Worm (Caenorhabditis elegans) whole organism, L1 larva: ENCODE results near the gene oma-1.

Experiments used
- F16B12.6 ChIP-seq: fragments of 150-350 bp; optimal IDR thresholded peaks from 2 replicates; lab custom pipeline; 2014; ENCODE audit warnings: missing biosample characterization, missing genetic modification characterization
- alr-1 ChIP-seq: fragments of 200-800 bp; sonication (Bioruptor generic); optimal IDR thresholded peaks from 2 replicates; lab custom pipeline; 2018; ENCODE audit warnings: borderline replicate concordance, mild to moderate bottlenecking, missing genetic modification characterization, missing compliant biosample characterization
- ama-1 ChIP-seq: fragments of 150-350 bp; optimal IDR thresholded peaks from 2 replicates; lab custom pipeline; 2014
- blmp-1 ChIP-seq: fragments of 150-350 bp; optimal IDR thresholded peaks from 2 replicates; lab custom pipeline; 2014; ENCODE audit warnings: missing biosample characterization, missing genetic modification characterization
- ceh-8 ChIP-seq: fragments of 200-800 bp; sonication (Bioruptor generic); optimal IDR thresholded peaks from 2 replicates; lab custom pipeline; 2018; ENCODE audit warnings: mild to moderate bottlenecking, missing genetic modification characterization, moderate library complexity, missing compliant biosample characterization
- ceh-82 ChIP-seq, 3 experiments: fragments of 150-350 bp in 1 of 3; sonication (generic microtip) in 2 of 3; optimal IDR thresholded peaks; 2 replicates each; lab custom pipeline; 2014 to 2017; ENCODE audit warnings: missing biosample characterization in 3 of 3, missing genetic modification characterization in 3 of 3
- ceh-88 ChIP-seq: fragments of 200-800 bp; sonication (Bioruptor generic); IDR thresholded peaks from 2 replicates; pipeline ENCODE4 v1.3.6; 2022; ENCODE audit warnings: missing genetic modification characterization, missing compliant biosample characterization
- ces-1 ChIP-seq: fragments of 150-350 bp; optimal IDR thresholded peaks from 2 replicates; lab custom pipeline; 2014; ENCODE audit warnings: missing biosample characterization, missing genetic modification reagents, missing genetic modification characterization
- dpl-1 ChIP-seq, 3 experiments: fragments of 150-350 bp in 2 of 3; sonication (generic microtip) in 1 of 3; optimal IDR thresholded peaks; 2 replicates each; lab custom pipeline; 2014 to 2017; ENCODE audit warnings: missing biosample characterization in 3 of 3, missing genetic modification characterization in 3 of 3, missing genetic modification reagents in 3 of 3
- dsc-1 ChIP-seq: sonication (generic microtip); optimal IDR thresholded peaks from 2 replicates; lab custom pipeline; 2016; ENCODE audit warnings: mild to moderate bottlenecking, missing genetic modification characterization, missing compliant biosample characterization
- efl-1 ChIP-seq, 4 experiments: fragments of 150-350 bp; optimal IDR thresholded peaks in 3 of 4; peaks in 1 of 4; 1 replicate in 1 of 4; 2 replicates in 3 of 4; lab custom pipeline; 2014; ENCODE audit warnings: missing biosample characterization in 2 of 4, missing genetic modification characterization in 2 of 4, missing genetic modification reagents in 2 of 4
- efl-3 ChIP-seq: fragments of 200-800 bp; sonication (Bioruptor generic); optimal IDR thresholded peaks from 2 replicates; lab custom pipeline; 2018; ENCODE audit warnings: mild to moderate bottlenecking, missing genetic modification characterization, missing compliant biosample characterization
- egl-13 ChIP-seq: sonication (generic microtip); optimal IDR thresholded peaks from 2 replicates; lab custom pipeline; 2016; ENCODE audit warnings: missing genotype, missing genetic modification reagents, missing genetic modification characterization, missing compliant biosample characterization
- elt-2 ChIP-seq: sonication (generic microtip); optimal IDR thresholded peaks from 2 replicates; lab custom pipeline; 2016; ENCODE audit warnings: missing genetic modification characterization, mild to moderate bottlenecking, inconsistent platforms, missing compliant biosample characterization, missing genetic modification reagents
- elt-3 ChIP-seq, 6 experiments: fragments of 150-350 bp in 1 of 6; sonication (generic microtip); optimal IDR thresholded peaks; 2 replicates each; lab custom pipeline; 2017 to 2018; ENCODE audit warnings: missing biosample characterization in 6 of 6, missing genetic modification characterization in 6 of 6, inconsistent platforms in 1 of 6
- fkh-4 ChIP-seq: sonication (generic microtip); optimal IDR thresholded peaks from 2 replicates; lab custom pipeline; 2016; ENCODE audit warnings: missing compliant biosample characterization, missing genetic modification characterization, borderline replicate concordance
- fkh-8 ChIP-seq: sonication (generic microtip); optimal IDR thresholded peaks from 2 replicates; lab custom pipeline; 2016; ENCODE audit warnings: mild to moderate bottlenecking, missing genetic modification characterization, missing compliant biosample characterization
- fos-1 ChIP-seq: fragments of 150-350 bp; optimal IDR thresholded peaks from 2 replicates; lab custom pipeline; 2014; ENCODE audit warnings: missing biosample characterization, missing genetic modification characterization
- grh-1 ChIP-seq: fragments of 200-800 bp; sonication (Bioruptor generic); IDR thresholded peaks from 2 replicates; pipeline ENCODE4 v1.3.6; 2022; ENCODE audit warnings: missing genetic modification reagents, missing genetic modification characterization, missing compliant biosample characterization
- hlh-4 ChIP-seq: sonication (generic microtip); optimal IDR thresholded peaks from 2 replicates; lab custom pipeline; 2016; ENCODE audit warnings: mild to moderate bottlenecking, missing genetic modification characterization, missing compliant biosample characterization
- irx-1 ChIP-seq: sonication (generic microtip); optimal IDR thresholded peaks from 2 replicates; lab custom pipeline; 2016; ENCODE audit warnings: missing genetic modification characterization, missing compliant biosample characterization
- isw-1 ChIP-seq: fragments of 200-800 bp; sonication (Bioruptor generic); IDR thresholded peaks from 2 replicates; pipeline ENCODE4 v1.3.6; 2022; ENCODE audit warnings: missing genetic modification characterization, missing compliant biosample characterization
- jun-1 ChIP-seq: fragments of 150-350 bp; optimal IDR thresholded peaks from 2 replicates; lab custom pipeline; 2014; ENCODE audit warnings: missing biosample characterization, missing genetic modification reagents, missing genetic modification characterization
- lin-14 ChIP-seq: fragments of 200-800 bp; sonication (Bioruptor generic); optimal IDR thresholded peaks from 2 replicates; lab custom pipeline; 2018; ENCODE audit warnings: mild to moderate bottlenecking, missing genetic modification characterization, moderate library complexity, missing compliant biosample characterization
- lin-35 ChIP-seq, 2 experiments: fragments of 150-350 bp; optimal IDR thresholded peaks; 2 replicates each; lab custom pipeline; 2014; ENCODE audit warnings: missing biosample characterization in 2 of 2, missing genetic modification characterization in 2 of 2, missing genetic modification reagents in 2 of 2
- lir-3 ChIP-seq: sonication (generic microtip); optimal IDR thresholded peaks from 2 replicates; lab custom pipeline; 2016; ENCODE audit warnings: mild to moderate bottlenecking, missing genetic modification characterization, moderate library complexity, missing compliant biosample characterization; ENCODE audit not compliant: poor library complexity
- lsy-2 ChIP-seq, 2 experiments: fragments of 150-350 bp; optimal IDR thresholded peaks; 2 replicates each; lab custom pipeline; 2014; ENCODE audit warnings: missing biosample characterization in 2 of 2, missing genetic modification characterization in 2 of 2
- mab-9 ChIP-seq: fragments of 200-800 bp; sonication (Bioruptor generic); IDR thresholded peaks from 2 replicates; pipeline ENCODE4 v1.3.6; 2022; ENCODE audit warnings: missing genetic modification reagents, missing genetic modification characterization, missing compliant biosample characterization
- mdl-1 ChIP-seq, 2 experiments: fragments of 150-350 bp; optimal IDR thresholded peaks; 2 replicates each; lab custom pipeline; 2014 to 2017; ENCODE audit warnings: missing biosample characterization in 2 of 2, missing genetic modification characterization in 2 of 2, inconsistent platforms in 1 of 2
- mef-2 ChIP-seq: fragments of 150-350 bp; optimal IDR thresholded peaks from 2 replicates; lab custom pipeline; 2014; ENCODE audit warnings: missing biosample characterization, missing genetic modification characterization
- nhr-12 ChIP-seq: sonication (generic microtip); optimal IDR thresholded peaks from 2 replicates; lab custom pipeline; 2017; ENCODE audit warnings: missing biosample characterization, missing genetic modification characterization
- nhr-19 ChIP-seq: fragments of 200-800 bp; sonication (Bioruptor generic); conservative IDR thresholded peaks from 2 replicates; pipeline ENCODE4 v1.3.6; 2022; ENCODE audit warnings: missing genetic modification characterization, missing compliant biosample characterization
- nhr-20 ChIP-seq: sonication (generic microtip); optimal IDR thresholded peaks from 2 replicates; lab custom pipeline; 2016; ENCODE audit warnings: mild to moderate bottlenecking, missing genetic modification characterization, missing compliant biosample characterization
- nhr-237 ChIP-seq: fragments of 150-350 bp; optimal IDR thresholded peaks from 2 replicates; lab custom pipeline; 2014; ENCODE audit warnings: missing biosample characterization, missing genetic modification characterization
- nhr-71 ChIP-seq: sonication (generic microtip); optimal IDR thresholded peaks from 2 replicates; lab custom pipeline; 2016; ENCODE audit warnings: mild to moderate bottlenecking, missing genetic modification characterization, moderate library complexity, missing compliant biosample characterization
- nhr-76 ChIP-seq: sonication (generic microtip); optimal IDR thresholded peaks from 2 replicates; lab custom pipeline; 2017; ENCODE audit warnings: missing biosample characterization, missing genetic modification characterization
- nhr-85 ChIP-seq: sonication (generic microtip); peaks from one replicate; lab custom pipeline; 2016; ENCODE audit warnings: missing genetic modification characterization, inconsistent platforms, missing compliant biosample characterization
- nhr-90 ChIP-seq: sonication (generic microtip); optimal IDR thresholded peaks from 2 replicates; lab custom pipeline; 2016; ENCODE audit warnings: mild to moderate bottlenecking, missing genetic modification characterization, missing compliant biosample characterization; ENCODE audit not compliant: poor library complexity
- pax-3 ChIP-seq: fragments of 200-800 bp; sonication (Bioruptor generic); optimal IDR thresholded peaks from 2 replicates; lab custom pipeline; 2018; ENCODE audit warnings: mild to moderate bottlenecking, missing genetic modification characterization, moderate library complexity, missing compliant biosample characterization
- rnt-1 ChIP-seq: sonication (generic microtip); optimal IDR thresholded peaks from 2 replicates; lab custom pipeline; 2016; ENCODE audit warnings: mild to moderate bottlenecking, missing genetic modification characterization, moderate library complexity, missing compliant biosample characterization
- snu-23 ChIP-seq: sonication (generic microtip); optimal IDR thresholded peaks from 2 replicates; lab custom pipeline; 2016; ENCODE audit warnings: missing genetic modification characterization, missing compliant biosample characterization
- swsn-7 ChIP-seq: sonication (generic microtip); optimal IDR thresholded peaks from 2 replicates; lab custom pipeline; 2016; ENCODE audit warnings: missing genetic modification characterization, missing compliant biosample characterization
- unc-130 ChIP-seq: fragments of 150-350 bp; optimal IDR thresholded peaks from 2 replicates; lab custom pipeline; 2017; ENCODE audit warnings: missing biosample characterization, missing genetic modification characterization, inconsistent platforms
- unc-30 ChIP-seq: sonication (generic microtip); optimal IDR thresholded peaks from 2 replicates; lab custom pipeline; 2017; ENCODE audit warnings: missing biosample characterization, missing genetic modification characterization
- unc-86 ChIP-seq: sonication (generic microtip); optimal IDR thresholded peaks from 2 replicates; lab custom pipeline; 2016; ENCODE audit warnings: missing genetic modification characterization, missing compliant biosample characterization
- xbp-1 ChIP-seq: sonication (generic microtip); optimal IDR thresholded peaks from 2 replicates; lab custom pipeline; 2016; ENCODE audit warnings: missing genetic modification characterization, missing compliant biosample characterization
- zip-4 ChIP-seq: fragments of 200-800 bp; sonication (Bioruptor generic); optimal IDR thresholded peaks from 2 replicates; lab custom pipeline; 2018; ENCODE audit warnings: mild to moderate bottlenecking, missing genetic modification characterization, moderate library complexity, missing compliant biosample characterization
- ztf-4 ChIP-seq: fragments of 150-350 bp; optimal IDR thresholded peaks from 2 replicates; lab custom pipeline; 2014; ENCODE audit warnings: missing biosample characterization, missing genetic modification characterization

oma-1 gene

DNA sequence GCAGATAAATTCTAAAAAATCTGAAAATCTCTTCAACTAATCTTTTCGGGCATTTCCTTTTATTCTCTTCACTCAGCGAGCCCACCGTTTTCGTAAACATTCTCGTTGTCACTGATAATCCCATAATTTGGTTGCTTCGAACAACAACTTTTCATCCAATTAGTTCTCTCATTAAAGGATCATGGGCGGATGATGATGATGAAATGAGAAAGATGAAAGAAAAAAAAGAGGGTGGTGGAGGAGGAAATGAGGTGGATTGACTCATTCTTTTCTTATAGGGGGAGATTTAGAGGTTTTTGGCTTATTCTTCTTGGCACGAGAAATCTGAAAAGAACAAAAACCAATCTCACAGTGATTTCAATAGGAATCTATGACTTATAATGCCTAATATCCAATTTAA lies 32.4 kb downstream of the oma-1 start:
- TF ChIP-seq nhr-76 (tag; lab: Kevin White, UChicago) (no peak), nhr-71 (tag; lab: Kevin White, UChicago) (peak; percentile 17), ama-1 (lab: Kevin White, UChicago) (no peak), mdl-1 (tag; optimal IDR thresholded peaks at IDR 0.05; lab: Kevin White, UChicago) (no peak), xbp-1 (tag; lab: Kevin White, UChicago) (no peak), isw-1 (no peak), ceh-82 (tag; optimal IDR thresholded peaks at IDR 0.05; lab: Kevin White, UChicago) (no peak), egl-13 (tag; lab: Kevin White, UChicago) (peak; percentile 7), unc-86 (tag; lab: Kevin White, UChicago) (no peak), dsc-1 (tag; lab: Kevin White, UChicago) (peak; percentile 99), pax-3 (tag; lab: Kevin White, UChicago) (peak; percentile 52), ceh-88 (GFP tag; lab: Robert Waterston, UW) (no peak), fos-1 (tag; lab: Kevin White, UChicago) (peak; percentile 9), jun-1 (no peak), nhr-237 (tag; lab: Kevin White, UChicago) (no peak), nhr-12 (tag; lab: Kevin White, UChicago) (no peak), efl-3 (GFP tag; lab: Kevin White, UChicago) (no peak), grh-1 (GFP tag; lab: Robert Waterston, UW) (no peak), unc-30 (tag; lab: Kevin White, UChicago) (no peak), fkh-8 (tag; lab: Kevin White, UChicago) (peak; percentile 42), ztf-4 (tag; lab: Kevin White, UChicago) (no peak), nhr-85 (tag; lab: Kevin White, UChicago) (peak; percentile 61), nhr-90 (tag; lab: Kevin White, UChicago) (no peak), elt-2 (tag; lab: Kevin White, UChicago) (no peak), nhr-19 (GFP tag; lab: Robert Waterston, UW) (no peak), swsn-7 (tag; lab: Kevin White, UChicago) (no peak), ces-1 (GFP tag; lab: Kevin White, UChicago) (no peak), ceh-8 (GFP tag; lab: Kevin White, UChicago) (no peak), alr-1 (tag; lab: Kevin White, UChicago) (no peak), F16B12.6 (tag; lab: Kevin White, UChicago) (no peak), efl-1 (optimal IDR thresholded peaks at IDR 0.05; lab: Kevin White, UChicago) (no peak), efl-1 (GFP tag; optimal IDR thresholded peaks at IDR 0.05 in 1 of 2; lab: Kevin White, UChicago) (no peak), lir-3 (tag; lab: Kevin White, UChicago) (no peak), lsy-2 (tag; optimal IDR thresholded peaks at IDR 0.05; lab: Kevin White, UChicago) (peak in 1 of 2 experiments; percentile 17), lin-14 (GFP tag; lab: Kevin White, UChicago) (peak; percentile 23), fkh-4 (tag; lab: Kevin White, UChicago) (peak; percentile 20), lin-35 (GFP tag; optimal IDR thresholded peaks at IDR 0.05; lab: Kevin White, UChicago) (no peak), unc-130 (no peak)

DNA sequence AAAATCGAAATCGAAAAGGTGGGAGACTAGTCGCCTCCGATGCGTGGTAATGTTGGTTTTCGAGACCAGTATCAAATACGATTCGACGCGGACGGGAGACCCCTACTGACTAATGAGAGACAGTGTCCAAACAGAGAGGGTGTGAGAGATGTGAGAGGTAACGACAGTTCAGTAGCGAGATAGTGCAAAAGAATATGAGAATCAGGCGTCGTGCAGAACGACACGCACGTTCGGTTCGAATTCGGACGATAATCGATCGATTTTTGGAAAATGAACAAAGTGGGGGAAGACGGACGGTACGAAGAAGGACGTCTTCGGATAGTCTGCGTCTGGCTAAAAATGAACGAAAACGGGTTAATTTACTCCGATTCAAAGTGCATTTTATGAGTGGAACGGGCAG lies 33.2 kb downstream of the oma-1 start, which contains the start of gene D1046.16:
TSS of gene D1046.16 (plus strand) at position 195 of the 400 bp plus-strand sequence.
- peak; percentile 36 to 66 for TF ChIP-seq lin-35 (GFP tag; optimal IDR thresholded peaks at IDR 0.05; lab: Kevin White, UChicago)
- TF ChIP-seq nhr-90 (tag; lab: Kevin White, UChicago): peak; percentile 51
- no peak for TF ChIP-seq mab-9 (GFP tag; lab: Robert Waterston, UW)
- TF ChIP-seq zip-4 (GFP tag; lab: Kevin White, UChicago): no peak
- peak; percentile 80 for TF ChIP-seq lin-14 (GFP tag; lab: Kevin White, UChicago)
- peak; percentile 18 for TF ChIP-seq rnt-1 (tag; lab: Kevin White, UChicago)
- TF ChIP-seq nhr-71 (tag; lab: Kevin White, UChicago): peak; percentile 4
- TF ChIP-seq swsn-7 (tag; lab: Kevin White, UChicago): peak; percentile 12
- TF ChIP-seq elt-3 (tag; optimal IDR thresholded peaks at IDR 0.05; lab: Kevin White, UChicago): peak in 1 of 6 experiments; percentile 30
- peak in 1 of 3 experiments; percentile 5 for TF ChIP-seq ceh-82 (tag; optimal IDR thresholded peaks at IDR 0.05; lab: Kevin White, UChicago)
- TF ChIP-seq lir-3 (tag; lab: Kevin White, UChicago): no peak
- no peak for TF ChIP-seq ceh-8 (GFP tag; lab: Kevin White, UChicago)
- peak; percentile 61 for TF ChIP-seq nhr-20 (tag; lab: Kevin White, UChicago)
- TF ChIP-seq mef-2 (tag; lab: Kevin White, UChicago): no peak
- TF ChIP-seq irx-1: no peak
- peak in 1 of 2 experiments; percentile 43 for TF ChIP-seq lsy-2 (tag; optimal IDR thresholded peaks at IDR 0.05; lab: Kevin White, UChicago)
- no peak for TF ChIP-seq nhr-237 (tag; lab: Kevin White, UChicago)
- peak in 1 of 3 experiments; percentile 17 for TF ChIP-seq dpl-1 (GFP tag; optimal IDR thresholded peaks at IDR 0.05; lab: Kevin White, UChicago)
- TF ChIP-seq isw-1: no peak
- TF ChIP-seq ceh-88 (GFP tag; lab: Robert Waterston, UW): no peak
- no peak for TF ChIP-seq grh-1 (GFP tag; lab: Robert Waterston, UW)
- peak; percentile 83 for TF ChIP-seq blmp-1 (tag; lab: Kevin White, UChicago)
- peak; percentile 70 for TF ChIP-seq snu-23 (GFP tag; lab: Kevin White, UChicago)
- peak; percentile 16 to 31 for TF ChIP-seq efl-1 (optimal IDR thresholded peaks at IDR 0.05; lab: Kevin White, UChicago)
- TF ChIP-seq efl-1 (GFP tag; optimal IDR thresholded peaks at IDR 0.05 in 1 of 2; lab: Kevin White, UChicago): no peak
- TF ChIP-seq hlh-4: no peak
